Fruit fly (Drosophila melanogaster) whole organism, embryonic: ENCODE data around the gene Cp18.

ENCODE experiments used
- ATbp ChIP-seq: fragments of 200-800 bp; sonication (Bioruptor generic); optimal IDR thresholded peaks from 2 replicates; lab custom pipeline; 2017; ENCODE audit warnings: missing biosample characterization, mild to moderate bottlenecking, missing genetic modification characterization, missing genetic modification reagents
- Antp ChIP-seq: fragments of 200-800 bp; sonication (Bioruptor generic); optimal IDR thresholded peaks from 3 replicates; lab custom pipeline; 2016; ENCODE audit warnings: missing biosample characterization, missing genetic modification characterization
- Asciz ChIP-seq: fragments of 200-800 bp; sonication (Bioruptor generic); optimal IDR thresholded peaks from 2 replicates; lab custom pipeline; 2017; ENCODE audit warnings: missing biosample characterization, mild to moderate bottlenecking, missing genetic modification characterization, missing genetic modification reagents
- B-H2 ChIP-seq: fragments of 200-800 bp; sonication (Bioruptor generic); optimal IDR thresholded peaks from 2 replicates; lab custom pipeline; 2018; ENCODE audit warnings: missing biosample characterization, mild to moderate bottlenecking, missing genetic modification characterization
- Bteb2 ChIP-seq: fragments of 200-800 bp; sonication (Bioruptor generic); optimal IDR thresholded peaks from 2 replicates; lab custom pipeline; 2016; ENCODE audit warnings: missing biosample characterization, missing genetic modification characterization
- CG10654 ChIP-seq: fragments of 200-800 bp; sonication (Bioruptor generic); optimal IDR thresholded peaks from 2 replicates; lab custom pipeline; 2016; ENCODE audit warnings: missing biosample characterization, missing genetic modification characterization
- CG11093 ChIP-seq: fragments of 200-800 bp; sonication (Bioruptor generic); IDR thresholded peaks from 3 replicates; pipeline ENCODE4 v1.3.6; 2022; ENCODE audit warnings: missing biosample characterization, missing genetic modification characterization
- CG11560 ChIP-seq: fragments of 200-800 bp; sonication (Bioruptor generic); IDR thresholded peaks from 3 replicates; pipeline ENCODE4 v1.3.6; 2022; ENCODE audit warnings: missing biosample characterization, missing genetic modification characterization
- CG12155 ChIP-seq: fragments of 200-800 bp; sonication (Bioruptor generic); optimal IDR thresholded peaks from 3 replicates; lab custom pipeline; 2016; ENCODE audit warnings: missing biosample characterization, missing genetic modification characterization
- CG12769 ChIP-seq: fragments of 200-800 bp; sonication (Bioruptor generic); optimal IDR thresholded peaks from 2 replicates; lab custom pipeline; 2019; ENCODE audit warnings: missing biosample characterization, mild to moderate bottlenecking, missing genetic modification characterization, moderate library complexity
- CG13296 ChIP-seq: fragments of 200-800 bp; sonication (Bioruptor generic); optimal IDR thresholded peaks from 3 replicates; lab custom pipeline; 2018; ENCODE audit warnings: missing biosample characterization, mild to moderate bottlenecking, missing genetic modification characterization
- CG15514 ChIP-seq: fragments of 200-800 bp; sonication (Bioruptor generic); optimal IDR thresholded peaks from 3 replicates; lab custom pipeline; 2017; ENCODE audit warnings: missing biosample characterization, missing genetic modification characterization, mild to moderate bottlenecking, moderate library complexity, missing genetic modification reagents
- CG16779 ChIP-seq: fragments of 200-800 bp; sonication (Bioruptor generic); IDR thresholded peaks from 2 replicates; pipeline ENCODE4 v1.3.6; 2022; ENCODE audit warnings: missing biosample characterization, missing genetic modification characterization
- CG17186 ChIP-seq: fragments of 200-800 bp; sonication (Bioruptor generic); optimal IDR thresholded peaks from 3 replicates; lab custom pipeline; 2017; ENCODE audit warnings: missing biosample characterization, missing genetic modification reagents, missing genetic modification characterization
- CG17829 ChIP-seq: fragments of 200-800 bp; optimal IDR thresholded peaks from 2 replicates; lab custom pipeline; 2019; ENCODE audit warnings: missing biosample characterization, mild to moderate bottlenecking, missing genetic modification characterization, moderate library complexity
- CG18262 ChIP-seq: fragments of 200-800 bp; optimal IDR thresholded peaks from 3 replicates; lab custom pipeline; 2019; ENCODE audit warnings: missing biosample characterization, mild to moderate bottlenecking, missing genetic modification characterization, moderate library complexity
- CG18599 ChIP-seq: fragments of 200-800 bp; sonication (Bioruptor generic); optimal IDR thresholded peaks from 3 replicates; lab custom pipeline; 2017; ENCODE audit warnings: missing biosample characterization, missing genetic modification characterization, mild to moderate bottlenecking, moderate library complexity, missing genetic modification reagents
- CG18619 ChIP-seq: fragments of 200-800 bp; sonication (Bioruptor generic); optimal IDR thresholded peaks from 3 replicates; lab custom pipeline; 2017; ENCODE audit warnings: missing biosample characterization, mild to moderate bottlenecking, missing genetic modification characterization
- CG31365 ChIP-seq: fragments of 200-800 bp; sonication (Bioruptor generic); optimal IDR thresholded peaks from 2 replicates; lab custom pipeline; 2018; ENCODE audit warnings: missing biosample characterization, mild to moderate bottlenecking, missing genetic modification characterization
- CG4617 ChIP-seq: fragments of 200-800 bp; sonication (Bioruptor generic); optimal IDR thresholded peaks from 3 replicates; lab custom pipeline; 2016; ENCODE audit warnings: missing biosample characterization, missing genetic modification characterization, borderline replicate concordance
- CG4854 ChIP-seq: fragments of 200-800 bp; sonication (Bioruptor generic); optimal IDR thresholded peaks from 2 replicates; lab custom pipeline; 2016; ENCODE audit warnings: missing biosample characterization, missing genetic modification characterization, inconsistent platforms
- CG8089 ChIP-seq: fragments of 200-800 bp; sonication (Bioruptor generic); optimal IDR thresholded peaks from 3 replicates; lab custom pipeline; 2016; ENCODE audit warnings: missing biosample characterization, missing genetic modification characterization
- CHES-1-like ChIP-seq: fragments of 200-800 bp; sonication (Bioruptor generic); optimal IDR thresholded peaks from 2 replicates; lab custom pipeline; 2016; ENCODE audit warnings: missing biosample characterization, missing genetic modification characterization
- Deaf1 ChIP-seq: fragments of 200-800 bp; optimal IDR thresholded peaks from 3 replicates; lab custom pipeline; 2019; ENCODE audit warnings: missing biosample characterization, mild to moderate bottlenecking, missing genetic modification characterization, moderate library complexity
- Ets65A ChIP-seq: fragments of 200-800 bp; sonication (Bioruptor generic); peaks from one replicate; lab custom pipeline; 2016; ENCODE audit warnings: missing biosample characterization, missing genetic modification characterization
- Med ChIP-seq: fragments of 200-800 bp; sonication (Bioruptor generic); peaks from one replicate; lab custom pipeline; 2016; ENCODE audit warnings: missing biosample characterization, missing genetic modification characterization, mild to moderate bottlenecking, inconsistent platforms, moderate library complexity
- Neu2 ChIP-seq: fragments of 200-800 bp; sonication (Bioruptor generic); optimal IDR thresholded peaks from 3 replicates; lab custom pipeline; 2016; ENCODE audit warnings: missing biosample characterization, missing genetic modification characterization, borderline replicate concordance
- Oli ChIP-seq: fragments of 200-800 bp; sonication (Bioruptor generic); optimal IDR thresholded peaks from 2 replicates; lab custom pipeline; 2018; ENCODE audit warnings: missing biosample characterization, mild to moderate bottlenecking, missing genetic modification characterization, moderate library complexity
- Spps ChIP-seq: fragments of 200-800 bp; sonication (Bioruptor generic); optimal IDR thresholded peaks from 2 replicates; lab custom pipeline; 2018; ENCODE audit warnings: missing biosample characterization, mild to moderate bottlenecking, missing genetic modification characterization
- Sry-β ChIP-seq: fragments of 200-800 bp; sonication (Bioruptor generic); optimal IDR thresholded peaks from 2 replicates; lab custom pipeline; 2018; ENCODE audit warnings: missing biosample characterization, mild to moderate bottlenecking, missing genetic modification characterization, moderate library complexity
- TFAM ChIP-seq: fragments of 200-800 bp; sonication (Bioruptor generic); optimal IDR thresholded peaks from 2 replicates; lab custom pipeline; 2017; ENCODE audit warnings: missing biosample characterization, missing genetic modification characterization, inconsistent platforms
- Xrp1 ChIP-seq: fragments of 200-800 bp; sonication (Bioruptor generic); IDR thresholded peaks from 2 replicates; pipeline ENCODE4 v1.3.6; 2022; ENCODE audit warnings: missing biosample characterization, missing genetic modification characterization
- ap ChIP-seq: fragments of 200-800 bp; sonication (Bioruptor generic); IDR thresholded peaks from 2 replicates; pipeline ENCODE4 v1.3.6; 2022; ENCODE audit warnings: missing biosample characterization, missing genetic modification characterization
- ara ChIP-seq: fragments of 200-800 bp; sonication (Bioruptor generic); IDR thresholded peaks from 2 replicates; pipeline ENCODE4 v1.3.6; 2022; ENCODE audit warnings: missing biosample characterization, missing genetic modification characterization
- ash1 ChIP-seq: fragments of 200-800 bp; sonication (Bioruptor generic); optimal IDR thresholded peaks from 2 replicates; lab custom pipeline; 2018; ENCODE audit warnings: missing biosample characterization, mild to moderate bottlenecking, missing genetic modification characterization
- bbx ChIP-seq: fragments of 200-800 bp; sonication (Bioruptor generic); IDR thresholded peaks from 2 replicates; pipeline ENCODE4 v1.3.6; 2022; ENCODE audit warnings: missing biosample characterization, missing genetic modification characterization; ENCODE audit not compliant: partially characterized antibody
- btn ChIP-seq: fragments of 200-800 bp; sonication (Bioruptor generic); optimal IDR thresholded peaks from 2 replicates; lab custom pipeline; 2016; ENCODE audit warnings: missing biosample characterization, missing genetic modification characterization
- ci ChIP-seq: fragments of 200-800 bp; sonication (Bioruptor generic); IDR thresholded peaks from 3 replicates; pipeline ENCODE4 v1.3.6; 2022; ENCODE audit warnings: missing biosample characterization, missing genetic modification characterization
- dpn ChIP-seq, 2 experiments: fragments of 200-800 bp; sonication (Bioruptor generic); optimal IDR thresholded peaks; 3 replicates each; lab custom pipeline; 2016; ENCODE audit warnings: missing biosample characterization in 2 of 2, missing genetic modification characterization in 2 of 2
- exex ChIP-seq: fragments of 200-800 bp; sonication (Bioruptor generic); optimal IDR thresholded peaks from 4 replicates; lab custom pipeline; 2018; ENCODE audit warnings: missing biosample characterization, mild to moderate bottlenecking, missing genetic modification characterization, moderate library complexity
- grau ChIP-seq: fragments of 200-800 bp; optimal IDR thresholded peaks from 3 replicates; lab custom pipeline; 2019; ENCODE audit warnings: missing biosample characterization, mild to moderate bottlenecking, missing genetic modification characterization, moderate library complexity
- gro ChIP-seq: fragments of 200-800 bp; sonication (Bioruptor generic); optimal IDR thresholded peaks from 2 replicates; lab custom pipeline; 2016; ENCODE audit warnings: missing biosample characterization, missing genetic modification characterization
- gt ChIP-seq: fragments of 200-800 bp; sonication (Bioruptor generic); IDR thresholded peaks from 2 replicates; pipeline ENCODE4 v1.3.6; 2022; ENCODE audit warnings: missing biosample characterization, missing genetic modification characterization
- lmd ChIP-seq: fragments of 200-800 bp; sonication (Bioruptor generic); IDR thresholded peaks from 2 replicates; pipeline ENCODE4 v1.3.6; 2022; ENCODE audit warnings: missing biosample characterization, missing genetic modification characterization
- rib ChIP-seq: fragments of 200-800 bp; sonication (Bioruptor generic); IDR thresholded peaks from 2 replicates; pipeline ENCODE4 v1.3.6; 2022; ENCODE audit warnings: missing biosample characterization, missing genetic modification characterization
- scrt ChIP-seq: fragments of 200-800 bp; sonication (Bioruptor generic); optimal IDR thresholded peaks from 2 replicates; lab custom pipeline; 2018; ENCODE audit warnings: missing biosample characterization, mild to moderate bottlenecking, missing genetic modification characterization, moderate library complexity
- shn ChIP-seq: fragments of 200-800 bp; sonication (Bioruptor generic); optimal IDR thresholded peaks from 3 replicates; lab custom pipeline; 2016; ENCODE audit warnings: missing biosample characterization, missing genetic modification characterization
- slp2 ChIP-seq: fragments of 200-800 bp; sonication (Bioruptor generic); optimal IDR thresholded peaks from 2 replicates; lab custom pipeline; 2016; ENCODE audit warnings: missing biosample characterization, missing genetic modification characterization
- stc ChIP-seq: fragments of 200-800 bp; sonication (Bioruptor generic); IDR thresholded peaks from 2 replicates; pipeline ENCODE4 v1.3.6; 2022; ENCODE audit warnings: missing biosample characterization, missing genetic modification characterization
- stwl ChIP-seq: fragments of 200-800 bp; sonication (Bioruptor generic); optimal IDR thresholded peaks from 3 replicates; lab custom pipeline; 2018; ENCODE audit warnings: missing biosample characterization, mild to moderate bottlenecking, missing genetic modification characterization, moderate library complexity
- ttk ChIP-seq: fragments of 200-800 bp; sonication (Bioruptor generic); IDR thresholded peaks from 2 replicates; pipeline ENCODE4 v2.1.2; 2022; ENCODE audit warnings: missing biosample characterization, missing genetic modification characterization

Gene Cp18

DNA sequence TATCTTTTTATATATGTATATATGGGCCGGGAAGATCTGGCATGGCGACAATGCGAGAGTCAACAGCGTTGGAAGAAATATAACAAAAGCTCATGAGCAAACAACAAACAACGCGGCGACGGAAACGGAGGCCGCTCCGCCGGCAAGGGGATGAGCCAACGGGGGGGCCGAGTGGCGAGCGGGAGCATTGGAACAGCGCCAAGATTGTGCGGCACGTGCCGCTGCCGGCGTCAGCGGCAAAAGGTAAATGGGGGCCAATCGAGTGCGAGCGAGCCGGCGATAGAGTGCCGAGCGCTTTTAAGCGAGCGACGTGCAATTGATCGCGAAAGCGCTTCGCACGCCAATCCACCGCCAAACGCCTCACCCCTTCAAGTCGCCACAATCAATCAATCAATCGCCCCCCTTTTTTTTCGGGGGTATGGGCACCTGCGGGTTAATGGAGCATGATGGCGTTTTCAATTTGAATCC, 30.1 kb upstream of the Cp18 start (continued):
- TF ChIP-seq slp2 (GFP tag; lab: Kevin White, UChicago) (peak; percentile 6), scrt (GFP tag; lab: Kevin White, UChicago) (peak; percentile 51), CG4854 (GFP tag; lab: Kevin White, UChicago) (peak; percentile 5), Xrp1 (peak; percentile 80), Med (GFP tag; lab: Kevin White, UChicago) (peak; percentile 93), ara (GFP tag; lab: Robert Waterston, UW) (peak; percentile 44; the same call in 1 of the 2 replicates), CG18262 (tag; lab: Kevin White, UChicago) (peak; percentile 44), Asciz (peak; percentile 79), CG17186 (GFP tag; lab: Kevin White, UChicago) (no peak), Deaf1 (tag; lab: Kevin White, UChicago) (peak; percentile 81), CG17829 (tag; lab: Kevin White, UChicago) (peak; percentile 34), CG31365 (tag; lab: Kevin White, UChicago) (peak; percentile 22), CG11560 (no peak), grau (peak; percentile 41), Neu2 (GFP tag; lab: Kevin White, UChicago) (no peak), Sry-β (GFP tag; lab: Kevin White, UChicago) (peak; percentile 61), stwl (tag; lab: Kevin White, UChicago) (no peak), CG18619 (GFP tag; lab: Kevin White, UChicago) (peak; percentile 72), dpn (GFP tag; optimal IDR thresholded peaks at IDR 0.05; lab: Kevin White, UChicago) (peak; percentile 37), CG10654 (GFP tag; lab: Kevin White, UChicago) (peak; percentile 46), ap (GFP tag; lab: Robert Waterston, UW) (peak; percentile 26; the same call in 1 of the 2 replicates), Antp (GFP tag; lab: Kevin White, UChicago) (peak; percentile 43), CG12769 (tag; lab: Kevin White, UChicago) (peak; percentile 86), CHES-1-like (peak; percentile 8), Oli (tag; lab: Kevin White, UChicago) (peak; percentile 40), ash1 (GFP tag; lab: Kevin White, UChicago) (peak; percentile 48), B-H2 (GFP tag; lab: Kevin White, UChicago) (peak; percentile 32), CG13296 (peak; percentile 75), exex (tag; lab: Kevin White, UChicago) (peak; percentile 38), Spps (peak; percentile 56), CG8089 (GFP tag; lab: Kevin White, UChicago) (peak; percentile 63), CG16779 (GFP tag; lab: Robert Waterston, UW) (no peak), CG11093 (GFP tag; lab: Robert Waterston, UW) (peak; percentile 13; the same call in 1 of the 3 replicates), CG18599 (GFP tag; lab: Kevin White, UChicago) (peak; percentile 88), gt (GFP tag; lab: Robert Waterston, UW) (no peak), ttk (peak; percentile 55; the same call in 1 of the 2 replicates), shn (no peak), lmd (GFP tag; lab: Robert Waterston, UW) (no peak), bbx (GFP tag; lab: Robert Waterston, UW) (no peak; the same call in 1 of the 2 replicates), CG4617 (GFP tag; lab: Kevin White, UChicago) (no peak), TFAM (GFP tag; lab: Kevin White, UChicago) (no peak), ci (GFP tag; lab: Robert Waterston, UW) (peak; percentile 86), btn (GFP tag; lab: Kevin White, UChicago) (no peak), CG12155 (no peak), rib (GFP tag; lab: Robert Waterston, UW) (peak; percentile 82), ATbp (GFP tag; lab: Kevin White, UChicago) (peak; percentile 93), CG15514 (peak; percentile 82), stc (peak; percentile 48; the same call in 1 of the 2 replicates), Ets65A (GFP tag; lab: Kevin White, UChicago) (peak; percentile 63), Bteb2 (GFP tag; lab: Kevin White, UChicago) (peak; percentile 19), gro (peak; percentile 77)
